Fruit fly (Drosophila melanogaster) whole organism: ENCODE data around the gene CCKLR-17D3.

Experiments
- CG8478 ChIP-seq: fragments of >200 bp; optimal IDR thresholded peaks from 2 replicates; lab custom pipeline; 2018; ENCODE audit warnings: inconsistent platforms
- Dll ChIP-seq: fragments of >200 bp; optimal IDR thresholded peaks from 2 replicates; lab custom pipeline; 2017
- EcR ChIP-seq, 2 experiments: fragments of >200 bp; optimal IDR thresholded peaks; 2 replicates each; lab custom pipeline; 2017; ENCODE audit warnings: missing biosample characterization in 2 of 2, missing genetic modification characterization in 2 of 2, missing genetic modification reagents in 2 of 2
- pan ChIP-seq: fragments of >200 bp; optimal IDR thresholded peaks from 2 replicates; lab custom pipeline; 2017
- psq ChIP-seq: fragments of >200 bp; optimal IDR thresholded peaks from 2 replicates; lab custom pipeline; 2017
- usp ChIP-seq: fragments of >200 bp; optimal IDR thresholded peaks from 2 replicates; lab custom pipeline; 2017; ENCODE audit warnings: missing biosample characterization, missing genetic modification characterization, mixed read lengths

The CCKLR-17D3 gene

dm6 chrX:18773817-18774216 is at the start of gene CCKLR-17D3:
CCKLR-17D3 (minus strand) TSS chrX:18774027.
- TF ChIP-seq usp (GFP tag; lab: Kevin White, UChicago): no peak
- TF ChIP-seq CG8478: no peak
- TF ChIP-seq psq (lab: Kevin White, UChicago): no peak
- TF ChIP-seq EcR (GFP tag; optimal IDR thresholded peaks at IDR 0.05; lab: Kevin White, UChicago): no peak
- TF ChIP-seq pan (lab: Kevin White, UChicago): no peak
- no peak for TF ChIP-seq Dll (lab: Kevin White, UChicago)

DNA sequence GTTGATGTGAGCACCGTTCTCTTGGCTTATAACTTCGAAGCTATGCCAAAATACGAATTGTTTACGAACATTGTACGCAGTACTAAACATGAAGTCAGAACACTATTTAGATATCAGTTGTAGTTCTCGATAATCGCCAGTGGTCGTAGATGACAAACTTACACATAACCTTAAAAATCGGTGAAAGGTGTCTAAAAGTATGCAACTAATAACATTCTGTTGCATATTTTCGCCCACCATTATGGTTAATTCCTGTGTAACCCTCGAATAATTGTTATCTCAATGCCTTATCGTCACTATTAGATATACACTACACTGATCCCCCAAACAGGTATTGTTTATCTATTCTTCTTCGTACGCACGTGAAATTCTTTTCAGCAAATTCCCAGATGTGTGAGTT is 41.1 kb upstream of the CCKLR-17D3 start:
- TF ChIP-seq usp (GFP tag; lab: Kevin White, UChicago): no peak
- no peak for TF ChIP-seq pan (lab: Kevin White, UChicago)
- no peak for TF ChIP-seq CG8478
- TF ChIP-seq Dll (lab: Kevin White, UChicago): no peak
- no peak for TF ChIP-seq psq (lab: Kevin White, UChicago)
- TF ChIP-seq EcR (GFP tag; optimal IDR thresholded peaks at IDR 0.05; lab: Kevin White, UChicago): no peak

dm6 chrX:18814373-18814772 is 40.5 kb upstream of the CCKLR-17D3 start:
- TF ChIP-seq usp (GFP tag; lab: Kevin White, UChicago): no peak
- no peak for TF ChIP-seq EcR (GFP tag; optimal IDR thresholded peaks at IDR 0.05; lab: Kevin White, UChicago)
- TF ChIP-seq Dll (lab: Kevin White, UChicago): no peak
- TF ChIP-seq CG8478: no peak
- TF ChIP-seq psq (lab: Kevin White, UChicago): no peak
- no peak for TF ChIP-seq pan (lab: Kevin White, UChicago)

DNA sequence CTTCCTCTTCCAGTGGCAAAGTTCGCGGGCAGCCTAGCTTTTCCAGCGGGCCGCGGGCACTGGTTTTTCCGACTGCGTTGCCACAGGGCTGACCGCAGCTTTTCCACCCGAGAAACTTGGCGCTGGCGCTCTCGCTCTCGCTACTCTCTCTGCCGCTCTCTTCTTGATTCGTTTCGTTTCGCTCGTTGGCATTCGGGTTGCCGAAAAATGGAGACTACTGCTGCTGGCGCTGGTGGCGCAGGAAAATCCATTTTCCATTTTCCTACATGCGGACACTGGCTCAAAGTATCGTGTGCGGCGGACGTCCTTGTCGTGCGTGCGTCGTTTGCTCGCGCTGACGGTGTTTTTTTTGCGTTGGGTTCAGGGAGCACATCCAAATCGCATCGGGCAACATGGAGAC is 39.2 kb upstream of the CCKLR-17D3 start, which contains the start of gene CG42450:
Gene CG42450, plus strand, starts transcription at position 249 of the 400 bp plus-strand sequence.
- TF ChIP-seq EcR (GFP tag; optimal IDR thresholded peaks at IDR 0.05; lab: Kevin White, UChicago) (no peak), Dll (lab: Kevin White, UChicago) (no peak), usp (GFP tag; lab: Kevin White, UChicago) (no peak), psq (lab: Kevin White, UChicago) (no peak), CG8478 (no peak), pan (lab: Kevin White, UChicago) (no peak)

- TF ChIP-seq Dll (lab: Kevin White, UChicago) (no peak), EcR (GFP tag; optimal IDR thresholded peaks at IDR 0.05; lab: Kevin White, UChicago) (no peak), pan (lab: Kevin White, UChicago) (no peak), psq (lab: Kevin White, UChicago) (no peak), usp (GFP tag; lab: Kevin White, UChicago) (no peak), CG8478 (no peak)
These were observed 38.3 kb upstream of the CCKLR-17D3 start for dm6 chrX:18812111-18812510.

- no peak for TF ChIP-seq pan (lab: Kevin White, UChicago)
- no peak for TF ChIP-seq psq (lab: Kevin White, UChicago)
- no peak for TF ChIP-seq EcR (GFP tag; optimal IDR thresholded peaks at IDR 0.05; lab: Kevin White, UChicago)
- TF ChIP-seq Dll (lab: Kevin White, UChicago): no peak
- no peak for TF ChIP-seq CG8478
These were observed 32.5 kb upstream of the CCKLR-17D3 start, which contains the start of gene CG7058 for dm6 chrX:18806365-18806764. CG7058 (plus strand) TSS chrX:18806694.

DNA sequence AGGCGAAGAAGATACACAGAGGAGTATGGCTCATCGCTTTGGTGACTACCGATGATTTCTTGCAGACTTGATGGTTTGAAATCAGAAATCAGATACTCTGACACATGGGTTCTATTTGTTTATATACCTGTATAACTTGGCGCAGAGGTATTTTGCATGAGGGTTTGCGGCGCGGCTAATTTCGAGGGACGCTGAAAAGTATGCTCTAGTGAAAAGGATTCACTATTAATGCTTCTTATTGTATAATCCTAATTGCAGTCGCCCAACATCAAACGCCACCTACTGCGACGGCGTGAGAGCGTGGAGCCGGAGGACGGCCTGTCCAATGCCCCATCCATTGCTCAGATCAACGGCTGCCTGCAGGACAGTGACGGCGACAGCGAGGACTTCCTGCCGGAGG is 31.2 kb upstream of the CCKLR-17D3 start:
- TF ChIP-seq EcR (GFP tag; optimal IDR thresholded peaks at IDR 0.05; lab: Kevin White, UChicago) (no peak), CG8478 (no peak), usp (GFP tag; lab: Kevin White, UChicago) (no peak), pan (lab: Kevin White, UChicago) (no peak), psq (lab: Kevin White, UChicago) (no peak), Dll (lab: Kevin White, UChicago) (no peak)

dm6 chrX:18801293-18801692 is 27.5 kb upstream of the CCKLR-17D3 start:
- TF ChIP-seq EcR (GFP tag; optimal IDR thresholded peaks at IDR 0.05; lab: Kevin White, UChicago) (peak in 1 of 2 experiments; percentile 52), pan (lab: Kevin White, UChicago) (no peak)

DNA sequence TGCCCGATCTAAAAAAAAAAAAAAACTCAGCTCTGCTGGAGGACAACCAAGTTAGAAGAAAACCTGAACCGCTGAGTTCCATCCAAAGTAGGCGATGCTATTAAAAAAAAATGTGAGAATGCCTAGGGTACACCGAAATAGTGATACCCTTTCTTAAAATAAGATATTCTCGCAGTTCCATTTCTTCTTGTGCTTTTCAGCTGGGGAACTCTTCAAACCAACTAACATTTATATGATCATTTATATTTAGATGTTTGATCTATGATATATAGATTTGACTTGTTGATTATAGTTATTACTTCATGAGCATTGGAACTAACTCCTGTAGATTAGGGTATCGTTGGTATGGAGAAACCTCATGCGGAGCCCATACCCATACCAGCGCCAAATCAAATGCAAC is 26.3 kb upstream of the CCKLR-17D3 start:
- TF ChIP-seq usp (GFP tag; lab: Kevin White, UChicago): no peak
- TF ChIP-seq Dll (lab: Kevin White, UChicago): no peak
- TF ChIP-seq psq (lab: Kevin White, UChicago): no peak
- no peak for TF ChIP-seq pan (lab: Kevin White, UChicago)
- TF ChIP-seq EcR (GFP tag; optimal IDR thresholded peaks at IDR 0.05; lab: Kevin White, UChicago): no peak
- no peak for TF ChIP-seq CG8478

DNA sequence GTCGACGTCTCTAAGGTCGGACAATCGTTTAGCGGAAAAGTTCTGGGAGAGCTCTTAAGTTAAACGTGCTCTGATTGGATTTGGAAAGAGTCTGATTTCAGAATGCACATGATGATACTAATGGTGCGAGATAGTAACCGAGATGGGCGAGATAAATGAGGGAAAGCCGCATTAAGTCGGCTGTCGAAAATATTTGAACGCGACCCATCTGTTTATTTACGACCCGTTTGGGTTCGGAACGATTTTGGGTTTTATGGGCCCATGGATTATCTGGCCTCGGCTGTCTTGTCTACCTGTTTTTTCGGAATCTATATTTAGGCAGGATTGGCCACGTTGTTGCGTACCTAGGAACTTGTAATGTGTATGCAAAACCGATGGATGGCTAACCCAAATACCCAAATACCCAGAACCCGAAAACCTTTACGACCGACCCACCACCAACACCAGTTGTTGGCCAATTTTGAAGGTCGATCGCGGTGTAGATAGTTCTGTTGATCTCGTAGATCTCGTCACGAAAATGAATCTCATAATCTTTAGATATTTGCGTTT is 25.6 kb upstream of the CCKLR-17D3 start:
- TF ChIP-seq CG8478 (no peak), pan (lab: Kevin White, UChicago) (no peak), usp (GFP tag; lab: Kevin White, UChicago) (no peak)

- no peak for TF ChIP-seq pan (lab: Kevin White, UChicago)
- TF ChIP-seq usp (GFP tag; lab: Kevin White, UChicago): no peak
These were observed 23.7 kb upstream of the CCKLR-17D3 start, which contains the start of gene bnb for dm6 chrX:18797567-18797966. bnb (minus strand) TSS chrX:18797687.

- TF ChIP-seq CG8478 (no peak), Dll (lab: Kevin White, UChicago) (no peak), EcR (GFP tag; optimal IDR thresholded peaks at IDR 0.05; lab: Kevin White, UChicago) (no peak), psq (lab: Kevin White, UChicago) (no peak), usp (GFP tag; lab: Kevin White, UChicago) (no peak), pan (lab: Kevin White, UChicago) (no peak)
These were observed 17.5 kb upstream of the CCKLR-17D3 start, which contains the start of gene Atg101 for dm6 chrX:18791368-18791767. Atg101 (plus strand) TSS chrX:18791668.
